Fruit fly (Drosophila melanogaster) whole organism, embryonic: ENCODE results near the gene Syx5.

ENCODE experiments used
- ATbp ChIP-seq: fragments of 200-800 bp; sonication (Bioruptor generic); optimal IDR thresholded peaks from 2 replicates; lab custom pipeline; 2017; ENCODE audit warnings: missing biosample characterization, mild to moderate bottlenecking, missing genetic modification characterization, missing genetic modification reagents
- Asciz ChIP-seq: fragments of 200-800 bp; sonication (Bioruptor generic); optimal IDR thresholded peaks from 2 replicates; lab custom pipeline; 2017; ENCODE audit warnings: missing biosample characterization, mild to moderate bottlenecking, missing genetic modification characterization, missing genetic modification reagents
- Atf3 ChIP-seq: fragments of 200-800 bp; sonication (Bioruptor generic); optimal IDR thresholded peaks from 3 replicates; lab custom pipeline; 2016; ENCODE audit warnings: missing biosample characterization, missing genetic modification characterization
- Blimp-1 ChIP-seq: fragments of 200-800 bp; sonication (Bioruptor generic); optimal IDR thresholded peaks from 3 replicates; lab custom pipeline; 2018; ENCODE audit warnings: missing biosample characterization, missing genetic modification characterization, mild to moderate bottlenecking, moderate library complexity, missing genetic modification reagents
- CG10274 ChIP-seq: fragments of 200-800 bp; sonication (Bioruptor generic); optimal IDR thresholded peaks from 3 replicates; lab custom pipeline; 2017; ENCODE audit warnings: missing biosample characterization, mild to moderate bottlenecking, missing genetic modification characterization
- CG11723 ChIP-seq: fragments of 200-800 bp; sonication (Bioruptor generic); optimal IDR thresholded peaks from 2 replicates; lab custom pipeline; 2017; ENCODE audit warnings: missing biosample characterization, mild to moderate bottlenecking, missing genetic modification characterization
- CG12391 ChIP-seq: fragments of 200-800 bp; sonication (Bioruptor generic); optimal IDR thresholded peaks from 3 replicates; lab custom pipeline; 2018; ENCODE audit warnings: missing biosample characterization, mild to moderate bottlenecking, missing genetic modification characterization, moderate library complexity
- CG13894 ChIP-seq: fragments of 200-800 bp; sonication (Bioruptor generic); optimal IDR thresholded peaks from 3 replicates; lab custom pipeline; 2018; ENCODE audit warnings: missing biosample characterization, mild to moderate bottlenecking, missing genetic modification characterization, moderate library complexity
- CG14710 ChIP-seq: fragments of 200-800 bp; sonication (Bioruptor generic); optimal IDR thresholded peaks from 3 replicates; lab custom pipeline; 2019; ENCODE audit warnings: missing biosample characterization, mild to moderate bottlenecking, missing genetic modification characterization, moderate library complexity
- CG15514 ChIP-seq: fragments of 200-800 bp; sonication (Bioruptor generic); optimal IDR thresholded peaks from 3 replicates; lab custom pipeline; 2017; ENCODE audit warnings: missing biosample characterization, missing genetic modification characterization, mild to moderate bottlenecking, moderate library complexity, missing genetic modification reagents
- CG15601 ChIP-seq: fragments of 200-800 bp; sonication (Bioruptor generic); optimal IDR thresholded peaks from 3 replicates; lab custom pipeline; 2019; ENCODE audit warnings: missing biosample characterization, mild to moderate bottlenecking, missing genetic modification characterization, moderate library complexity
- CG17328 ChIP-seq: fragments of 200-800 bp; sonication (Bioruptor generic); IDR thresholded peaks from 2 replicates; pipeline ENCODE4 v1.3.6; 2022; ENCODE audit warnings: missing biosample characterization, missing genetic modification characterization
- CG17829 ChIP-seq: fragments of 200-800 bp; optimal IDR thresholded peaks from 2 replicates; lab custom pipeline; 2019; ENCODE audit warnings: missing biosample characterization, mild to moderate bottlenecking, missing genetic modification characterization, moderate library complexity
- CG2678 ChIP-seq: fragments of 200-800 bp; sonication (Bioruptor generic); optimal IDR thresholded peaks from 3 replicates; lab custom pipeline; 2019; ENCODE audit warnings: missing biosample characterization, mild to moderate bottlenecking, missing genetic modification characterization, moderate library complexity
- CG30403 ChIP-seq: fragments of 200-800 bp; sonication (Bioruptor generic); optimal IDR thresholded peaks from 3 replicates; lab custom pipeline; 2016; ENCODE audit warnings: missing biosample characterization, missing genetic modification characterization
- CG5180 ChIP-seq: fragments of 200-800 bp; sonication (Bioruptor generic); optimal IDR thresholded peaks from 3 replicates; lab custom pipeline; 2017; ENCODE audit warnings: missing biosample characterization, missing genetic modification characterization, mild to moderate bottlenecking, moderate library complexity, missing genetic modification reagents
- CG6689 ChIP-seq: fragments of 200-800 bp; sonication (Bioruptor generic); IDR thresholded peaks from 2 replicates; pipeline ENCODE4 v1.3.6; 2022; ENCODE audit warnings: missing biosample characterization, missing genetic modification characterization
- CG7556 ChIP-seq: fragments of 200-800 bp; sonication (Bioruptor generic); optimal IDR thresholded peaks from 2 replicates; lab custom pipeline; 2017; ENCODE audit warnings: missing biosample characterization, mild to moderate bottlenecking, missing genetic modification characterization
- CG7839 ChIP-seq: fragments of 200-800 bp; sonication (Bioruptor generic); optimal IDR thresholded peaks from 3 replicates; lab custom pipeline; 2018; ENCODE audit warnings: missing biosample characterization, mild to moderate bottlenecking, missing genetic modification characterization, moderate library complexity
- CG8388 ChIP-seq: fragments of 200-800 bp; sonication (Bioruptor generic); optimal IDR thresholded peaks from 2 replicates; lab custom pipeline; 2019; ENCODE audit warnings: missing biosample characterization, mild to moderate bottlenecking, missing genetic modification characterization, moderate library complexity
- CoRest ChIP-seq: fragments of 200-800 bp; sonication (Bioruptor generic); optimal IDR thresholded peaks from 3 replicates; lab custom pipeline; 2018; ENCODE audit warnings: missing biosample characterization, mild to moderate bottlenecking, missing genetic modification characterization, moderate library complexity
- D19B ChIP-seq: fragments of 200-800 bp; sonication (Bioruptor generic); optimal IDR thresholded peaks from 2 replicates; lab custom pipeline; 2017; ENCODE audit warnings: missing biosample characterization, mild to moderate bottlenecking, missing genetic modification characterization
- Eip74EF ChIP-seq, 2 experiments: fragments of 200-800 bp in 1 of 2; fragments of >200 bp in 1 of 2; sonication (Bioruptor generic) in 1 of 2; optimal IDR thresholded peaks; 2 replicates each; lab custom pipeline; 2017 to 2019; ENCODE audit warnings: missing biosample characterization in 2 of 2, missing genetic modification characterization in 2 of 2, mild to moderate bottlenecking in 1 of 2, moderate library complexity in 1 of 2
- HHEX ChIP-seq: fragments of 200-800 bp; sonication (Bioruptor generic); optimal IDR thresholded peaks from 3 replicates; lab custom pipeline; 2017; ENCODE audit warnings: missing biosample characterization, mild to moderate bottlenecking, missing genetic modification characterization, missing genetic modification reagents
- NC2β ChIP-seq: fragments of 200-800 bp; sonication (Bioruptor generic); optimal IDR thresholded peaks from 2 replicates; lab custom pipeline; 2016; ENCODE audit warnings: missing biosample characterization, missing genetic modification characterization
- NfI ChIP-seq: fragments of 200-800 bp; sonication (Bioruptor generic); optimal IDR thresholded peaks from 3 replicates; lab custom pipeline; 2018; ENCODE audit warnings: missing biosample characterization, mild to moderate bottlenecking, missing genetic modification characterization, moderate library complexity
- Oli ChIP-seq: fragments of 200-800 bp; sonication (Bioruptor generic); optimal IDR thresholded peaks from 2 replicates; lab custom pipeline; 2018; ENCODE audit warnings: missing biosample characterization, mild to moderate bottlenecking, missing genetic modification characterization, moderate library complexity
- PHDP ChIP-seq: fragments of 200-800 bp; sonication (Bioruptor generic); optimal IDR thresholded peaks from 3 replicates; lab custom pipeline; 2018; ENCODE audit warnings: missing biosample characterization, mild to moderate bottlenecking, missing genetic modification characterization, moderate library complexity
- Ptx1 ChIP-seq: fragments of 200-800 bp; sonication (Bioruptor generic); IDR thresholded peaks from 2 replicates; pipeline ENCODE4 v1.3.6; 2022; ENCODE audit warnings: missing biosample characterization, missing genetic modification characterization
- Ssrp ChIP-seq: fragments of 200-800 bp; sonication (Bioruptor generic); optimal IDR thresholded peaks from 2 replicates; lab custom pipeline; 2018; ENCODE audit warnings: missing biosample characterization, mild to moderate bottlenecking, missing genetic modification characterization, moderate library complexity
- Usf ChIP-seq: fragments of 200-800 bp; sonication (Bioruptor generic); optimal IDR thresholded peaks from 2 replicates; lab custom pipeline; 2017; ENCODE audit warnings: missing genotype, missing biosample characterization, missing genetic modification characterization
- ara ChIP-seq: fragments of 200-800 bp; sonication (Bioruptor generic); IDR thresholded peaks from 2 replicates; pipeline ENCODE4 v1.3.6; 2022; ENCODE audit warnings: missing biosample characterization, missing genetic modification characterization
- az2 ChIP-seq: fragments of 200-800 bp; sonication (Bioruptor generic); optimal IDR thresholded peaks from 3 replicates; lab custom pipeline; 2016; ENCODE audit warnings: missing biosample characterization, missing genetic modification characterization
- dmrt99B ChIP-seq: fragments of 200-800 bp; sonication (Bioruptor generic); optimal IDR thresholded peaks from 2 replicates; lab custom pipeline; 2018; ENCODE audit warnings: missing biosample characterization, mild to moderate bottlenecking, missing genetic modification characterization, moderate library complexity
- gem ChIP-seq: fragments of 200-800 bp; sonication (Bioruptor generic); optimal IDR thresholded peaks from 2 replicates; lab custom pipeline; 2019; ENCODE audit warnings: missing biosample characterization, mild to moderate bottlenecking, missing genetic modification characterization, moderate library complexity
- gsb-n ChIP-seq: fragments of 200-800 bp; sonication (Bioruptor generic); optimal IDR thresholded peaks from 3 replicates; lab custom pipeline; 2018; ENCODE audit warnings: missing biosample characterization, mild to moderate bottlenecking, missing genetic modification characterization
- nerfin-1 ChIP-seq: fragments of 200-800 bp; sonication (Bioruptor generic); optimal IDR thresholded peaks from 3 replicates; lab custom pipeline; 2019; ENCODE audit warnings: missing biosample characterization, mild to moderate bottlenecking, missing genetic modification characterization, moderate library complexity
- pan ChIP-seq, 4 experiments: fragments of >200 bp in 3 of 4; fragments of 200-800 bp in 1 of 4; sonication (Bioruptor generic) in 1 of 4; optimal IDR thresholded peaks in 3 of 4; IDR thresholded peaks in 1 of 4; 2 replicates each; pipeline versions ENCODE4 v1.3.6 to Lab custom; 2017 to 2022; ENCODE audit warnings: missing biosample characterization in 2 of 4, missing genetic modification characterization in 2 of 4, mixed read lengths in 1 of 4
- prd ChIP-seq, 3 experiments: fragments of >200 bp in 2 of 3; fragments of 200-800 bp in 1 of 3; sonication (Bioruptor generic) in 1 of 3; optimal IDR thresholded peaks in 2 of 3; IDR thresholded peaks in 1 of 3; 2 replicates in 2 of 3; 3 replicates in 1 of 3; pipeline versions ENCODE4 v1.3.6 to Lab custom; 2017 to 2022; ENCODE audit warnings: missing biosample characterization in 1 of 3, missing genetic modification characterization in 1 of 3
- salm ChIP-seq: fragments of 200-800 bp; sonication (Bioruptor generic); optimal IDR thresholded peaks from 2 replicates; lab custom pipeline; 2018; ENCODE audit warnings: missing biosample characterization, mild to moderate bottlenecking, missing genetic modification characterization
- sc ChIP-seq, 3 experiments: fragments of >200 bp in 2 of 3; fragments of 200-800 bp in 1 of 3; sonication (Bioruptor generic) in 1 of 3; optimal IDR thresholded peaks; 2 replicates in 2 of 3; 3 replicates in 1 of 3; lab custom pipeline; 2017; ENCODE audit warnings: mild to moderate bottlenecking in 1 of 3, missing biosample characterization in 1 of 3, missing genetic modification characterization in 1 of 3, missing genetic modification reagents in 1 of 3
- sqz ChIP-seq: fragments of 200-800 bp; sonication (Bioruptor generic); optimal IDR thresholded peaks from 3 replicates; lab custom pipeline; 2018; ENCODE audit warnings: missing biosample characterization, mild to moderate bottlenecking, missing genetic modification characterization
- sug ChIP-seq: fragments of 200-800 bp; optimal IDR thresholded peaks from 2 replicates; lab custom pipeline; 2019; ENCODE audit warnings: missing biosample characterization, mild to moderate bottlenecking, missing genetic modification characterization, moderate library complexity
- tgo ChIP-seq: fragments of 200-800 bp; sonication (Bioruptor generic); IDR thresholded peaks from 3 replicates; pipeline ENCODE4 v1.3.6; 2022; ENCODE audit warnings: missing biosample characterization, missing genetic modification characterization
- tin ChIP-seq: fragments of 200-800 bp; sonication (Bioruptor generic); optimal IDR thresholded peaks from 3 replicates; lab custom pipeline; 2016; ENCODE audit warnings: missing biosample characterization, missing genetic modification characterization
- tio ChIP-seq: fragments of 200-800 bp; sonication (Bioruptor generic); optimal IDR thresholded peaks from 2 replicates; lab custom pipeline; 2017; ENCODE audit warnings: missing biosample characterization, missing genetic modification characterization, inconsistent platforms

Syx5 gene

dm6 chr2L:16357865-16358264 lies 50.7 kb downstream of the Syx5 start (continued):
- TF ChIP-seq tgo (GFP tag; lab: Robert Waterston, UW) (peak; percentile 41; the same call in 1 of the 3 replicates), CG7556 (GFP tag; lab: Kevin White, UChicago) (peak; percentile 18), CG17328 (0 out of 2 replicates have a peak, but pooled peaks have one; percentile 22), sug (no peak), Eip74EF (GFP tag; optimal IDR thresholded peaks at IDR 0.05; lab: Kevin White, UChicago) (peak in 1 of 2 experiments; percentile 15), HHEX (GFP tag; lab: Kevin White, UChicago) (peak; percentile 11), Ptx1 (GFP tag; lab: Robert Waterston, UW) (0 out of 2 replicates have a peak, but pooled peaks have one; percentile 46), CG30403 (GFP tag; lab: Kevin White, UChicago) (peak; percentile 3), az2 (peak; percentile 9), CG15601 (tag; lab: Kevin White, UChicago) (peak; percentile 27), Oli (tag; lab: Kevin White, UChicago) (peak; percentile 17), Asciz (peak; percentile 18), CG5180 (GFP tag; lab: Kevin White, UChicago) (no peak), CG2678 (tag; lab: Kevin White, UChicago) (peak; percentile 60), gsb-n (tag; lab: Kevin White, UChicago) (peak; percentile 72), Blimp-1 (GFP tag; lab: Kevin White, UChicago) (peak; percentile 57), sqz (peak; percentile 37), CoRest (tag; lab: Kevin White, UChicago) (peak; percentile 16), sc (optimal IDR thresholded peaks at IDR 0.05; lab: Kevin White, UChicago) (no peak), sc (GFP tag; optimal IDR thresholded peaks at IDR 0.05; lab: Kevin White, UChicago) (peak; percentile 21), CG7839 (tag; lab: Kevin White, UChicago) (peak; percentile 38), CG6689 (GFP tag; lab: Robert Waterston, UW) (0 out of 2 replicates have a peak, but pooled peaks have one; percentile 38), tio (GFP tag; lab: Kevin White, UChicago) (peak; percentile 13), NfI (GFP tag; lab: Kevin White, UChicago) (no peak), Atf3 (GFP tag; lab: Kevin White, UChicago) (no peak), ara (GFP tag; lab: Robert Waterston, UW) (peak; percentile 43; the same call in 1 of the 2 replicates), CG12391 (tag; lab: Kevin White, UChicago) (peak; percentile 59), ATbp (GFP tag; lab: Kevin White, UChicago) (peak; percentile 25), D19B (GFP tag; lab: Kevin White, UChicago) (no peak), tin (GFP tag; lab: Kevin White, UChicago) (no peak), nerfin-1 (tag; lab: Kevin White, UChicago) (peak; percentile 8), CG14710 (tag; lab: Kevin White, UChicago) (peak; percentile 32), prd (optimal IDR thresholded peaks at IDR 0.05; lab: Kevin White, UChicago) (no peak), prd (GFP tag; IDR thresholded peaks at IDR 0.05; lab: Robert Waterston, UW) (peak; percentile 41; the same call in 1 of the 3 replicates), Usf (no peak), CG8388 (peak; percentile 37), salm (tag; lab: Kevin White, UChicago) (no peak), PHDP (tag; lab: Kevin White, UChicago) (peak; percentile 50), CG15514 (GFP tag; lab: Kevin White, UChicago) (peak; percentile 3), CG17829 (tag; lab: Kevin White, UChicago) (peak; percentile 43), CG13894 (tag; lab: Kevin White, UChicago) (no peak), dmrt99B (tag; lab: Kevin White, UChicago) (peak; percentile 57), pan (optimal IDR thresholded peaks at IDR 0.05; lab: Kevin White, UChicago) (no peak), pan (GFP tag; optimal IDR thresholded peaks at IDR 0.05 in 1 of 2, IDR thresholded peaks at IDR 0.05 in 1 of 2) (peak in 1 of 2 experiments; percentile 31), CG11723 (GFP tag; lab: Kevin White, UChicago) (no peak), NC2β (GFP tag; lab: Kevin White, UChicago) (no peak), Ssrp (peak; percentile 1), CG10274 (GFP tag; lab: Kevin White, UChicago) (no peak), gem (tag; lab: Kevin White, UChicago) (peak; percentile 63)
